Worm (Caenorhabditis elegans) whole organism, L4/young adult: ENCODE results near the gene F59F5.3.

ENCODE experiments used
- W03F9.2 ChIP-seq: fragments of 150-350 bp; optimal IDR thresholded peaks from 2 replicates; lab custom pipeline; 2014; ENCODE audit warnings: missing biosample characterization, missing genetic modification characterization
- dao-5 ChIP-seq: sonication (generic microtip); optimal IDR thresholded peaks from 2 replicates; lab custom pipeline; 2016; ENCODE audit warnings: missing genotype, missing genetic modification characterization, moderate library complexity, missing compliant biosample characterization

- TF ChIP-seq dao-5 (tag; lab: Kevin White, UChicago) = no peak
- TF ChIP-seq W03F9.2 = no peak
These were observed 20.9 kb downstream of the F59F5.3 start, which contains the start of gene F14F3.4 for ce11 chrX:10521313-10521712.
